Worm (Caenorhabditis elegans) whole organism, L1 larva: ENCODE results near the gene ncl-1.

Experiments
- aha-1 ChIP-seq: fragments of 150-350 bp; optimal IDR thresholded peaks from 2 replicates; lab custom pipeline; 2014; ENCODE audit warnings: missing biosample characterization, missing genetic modification characterization
- dsc-1 ChIP-seq: sonication (generic microtip); optimal IDR thresholded peaks from 2 replicates; lab custom pipeline; 2016; ENCODE audit warnings: mild to moderate bottlenecking, missing genetic modification characterization, missing compliant biosample characterization
- efl-1 ChIP-seq, 4 experiments: fragments of 150-350 bp; optimal IDR thresholded peaks in 3 of 4; peaks in 1 of 4; 1 replicate in 1 of 4; 2 replicates in 3 of 4; lab custom pipeline; 2014; ENCODE audit warnings: missing biosample characterization in 2 of 4, missing genetic modification characterization in 2 of 4, missing genetic modification reagents in 2 of 4
- egl-27 ChIP-seq, 2 experiments: fragments of 150-350 bp in 1 of 2; sonication (generic microtip); optimal IDR thresholded peaks; 3 replicates each; lab custom pipeline; 2017 to 2018; ENCODE audit warnings: missing biosample characterization in 2 of 2, missing genetic modification characterization in 2 of 2, missing genetic modification reagents in 2 of 2
- elt-2 ChIP-seq: sonication (generic microtip); optimal IDR thresholded peaks from 2 replicates; lab custom pipeline; 2016; ENCODE audit warnings: missing genetic modification characterization, mild to moderate bottlenecking, inconsistent platforms, missing compliant biosample characterization, missing genetic modification reagents
- jun-1 ChIP-seq: fragments of 150-350 bp; optimal IDR thresholded peaks from 2 replicates; lab custom pipeline; 2014; ENCODE audit warnings: missing biosample characterization, missing genetic modification reagents, missing genetic modification characterization
- lin-13 ChIP-seq: fragments of 150-350 bp; optimal IDR thresholded peaks from 2 replicates; lab custom pipeline; 2014; ENCODE audit warnings: missing biosample characterization, missing genetic modification reagents, missing genetic modification characterization
- nhr-237 ChIP-seq: fragments of 150-350 bp; optimal IDR thresholded peaks from 2 replicates; lab custom pipeline; 2014; ENCODE audit warnings: missing biosample characterization, missing genetic modification characterization
- pag-3 ChIP-seq: sonication (generic microtip); optimal IDR thresholded peaks from 2 replicates; lab custom pipeline; 2017; ENCODE audit warnings: missing genetic modification characterization, mild to moderate bottlenecking, missing compliant biosample characterization, antibody characterized with exemption, borderline replicate concordance; ENCODE audit not compliant: insufficient read depth
- unc-62 ChIP-seq: fragments of 150-350 bp; optimal IDR thresholded peaks from 2 replicates; lab custom pipeline; 2014; ENCODE audit warnings: missing biosample characterization, missing genetic modification reagents, missing genetic modification characterization
- ztf-4 ChIP-seq: fragments of 150-350 bp; optimal IDR thresholded peaks from 2 replicates; lab custom pipeline; 2014; ENCODE audit warnings: missing biosample characterization, missing genetic modification characterization

ce11 chrIII:7711495-7711894, 8.0 kb upstream of the ncl-1 start:
- no peak for TF ChIP-seq ztf-4 (tag; lab: Kevin White, UChicago)
- no peak for TF ChIP-seq lin-13 (GFP tag; lab: Kevin White, UChicago)
- no peak for TF ChIP-seq elt-2
- no peak for TF ChIP-seq dsc-1 (tag; lab: Kevin White, UChicago)
- TF ChIP-seq egl-27 (tag; optimal IDR thresholded peaks at IDR 0.05; lab: Kevin White, UChicago), result no peak
- TF ChIP-seq pag-3 (tag; lab: Kevin White, UChicago), result no peak
- TF ChIP-seq aha-1 (tag; lab: Kevin White, UChicago), result no peak
- TF ChIP-seq jun-1, result no peak
- TF ChIP-seq efl-1 (optimal IDR thresholded peaks at IDR 0.05; lab: Kevin White, UChicago), result no peak
- TF ChIP-seq efl-1 (GFP tag; optimal IDR thresholded peaks at IDR 0.05 in 1 of 2; lab: Kevin White, UChicago), result peak in 1 of 2 experiments; percentile 5
- no peak for TF ChIP-seq nhr-237 (tag; lab: Kevin White, UChicago)
- TF ChIP-seq unc-62 (GFP tag; lab: Kevin White, UChicago), result no peak
